Worm (Caenorhabditis elegans): ENCODE measurements around the gene flr-1.

The flr-1 gene

ce11 chrX:13448665-13449099 is 7.7 kb downstream of the flr-1 start (continued):
- TF ChIP-seq rbr-2 (tag; optimal IDR thresholded peaks at IDR 0.05) (peak; percentile 79), mxl-2 (GFP tag; conservative IDR thresholded peaks at IDR 0.05) (peak; percentile 43; the same call in 1 of the 2 replicates), mdl-1 (tag; optimal IDR thresholded peaks at IDR 0.05) (peak in 1 of 2 experiments; percentile 70), F10B5.3 (tag; optimal IDR thresholded peaks at IDR 0.05) (peak; percentile 54), spr-1 (tag; optimal IDR thresholded peaks at IDR 0.05) (peak; percentile 73), dve-1 (tag; optimal IDR thresholded peaks at IDR 0.05; ENCODE audit: insufficient read depth) (peak; percentile 68), sdz-12 (GFP tag; optimal IDR thresholded peaks at IDR 0.05) (peak; percentile 12), zfp-3 (GFP tag; conservative IDR thresholded peaks at IDR 0.05) (peak; percentile 73), daf-19 (GFP tag; conservative IDR thresholded peaks at IDR 0.05) (peak; percentile 93), nhr-77 (tag; optimal IDR thresholded peaks at IDR 0.05) (peak; percentile 58), zip-2 (tag; optimal IDR thresholded peaks at IDR 0.05) (peak; percentile 69), ceh-44 (GFP tag; IDR thresholded peaks at IDR 0.05) (peak; percentile 33; the same call in 1 of the 2 replicates), nhr-48 (tag; optimal IDR thresholded peaks at IDR 0.05) (peak; percentile 82), lir-3 (tag; optimal IDR thresholded peaks at IDR 0.05) (peak; percentile 78), php-3 (GFP tag; IDR thresholded peaks at IDR 0.05) (peak; percentile 71), F26F4.8 (GFP tag; conservative IDR thresholded peaks at IDR 0.05) (peak; percentile 75), daf-16 (GFP tag; optimal IDR thresholded peaks at IDR 0.05) (peak; percentile 73 to 81), daf-16 (tag; optimal IDR thresholded peaks at IDR 0.05) (peak; percentile 69), F44E2.7 (GFP tag; IDR thresholded peaks at IDR 0.05) (0 out of 2 replicates have a peak, but pooled peaks have one; percentile 68), D1046.2 (GFP tag; IDR thresholded peaks at IDR 0.05) (peak; percentile 79; the same call in 1 of the 2 replicates), lin-1 (GFP tag; IDR thresholded peaks at IDR 0.05) (peak; percentile 48; the same call in 1 of the 2 replicates), Y105C5A.15 (GFP tag; IDR thresholded peaks at IDR 0.05) (0 out of 2 replicates have a peak, but pooled peaks have one; percentile 71), ceh-32 (tag; optimal IDR thresholded peaks at IDR 0.05; ENCODE audit: poor library complexity) (peak; percentile 29), saeg-2 (GFP tag; IDR thresholded peaks at IDR 0.05) (peak; percentile 83), nhr-11 (tag; optimal IDR thresholded peaks at IDR 0.05) (peak; percentile 38), jun-1 (tag; optimal IDR thresholded peaks at IDR 0.05) (peak; percentile 14), nhr-42 (GFP tag; IDR thresholded peaks at IDR 0.05) (0 out of 2 replicates have a peak, but pooled peaks have one; percentile 62), dmd-8 (GFP tag; IDR thresholded peaks at IDR 0.05) (peak; percentile 90; the same call in 1 of the 2 replicates), lin-38 (GFP tag; IDR thresholded peaks at IDR 0.05) (peak; percentile 76), T20F7.1 (GFP tag; optimal IDR thresholded peaks at IDR 0.05) (peak; percentile 62), nhr-111 (GFP tag; optimal IDR thresholded peaks at IDR 0.05) (peak; percentile 57), gei-8 (GFP tag; optimal IDR thresholded peaks at IDR 0.05) (peak; percentile 63), zip-11 (GFP tag; IDR thresholded peaks at IDR 0.05) (0 out of 2 replicates have a peak, but pooled peaks have one; percentile 38), aha-1 (tag) (peak; percentile 75), F37D6.2 (tag; optimal IDR thresholded peaks at IDR 0.05) (peak; percentile 34), Y48G9A.11 (GFP tag; IDR thresholded peaks at IDR 0.05) (peak; percentile 82; the same call in 1 of the 2 replicates), snpc-1.2 (GFP tag; IDR thresholded peaks at IDR 0.05) (peak; percentile 82), ZK337.2 (GFP tag; IDR thresholded peaks at IDR 0.05) (peak; percentile 77; the same call in 1 of the 2 replicates), lin-13 (GFP tag; optimal IDR thresholded peaks at IDR 0.05) (peak; percentile 78), ztf-7 (tag; optimal IDR thresholded peaks at IDR 0.05) (peak; percentile 43), tra-1 (GFP tag; IDR thresholded peaks at IDR 0.05) (peak; percentile 90), madf-5 (GFP tag; IDR thresholded peaks at IDR 0.05) (peak in 1 of 2 experiments; percentile 88; a peak in 2 of 4 replicates), mep-1 (tag; optimal IDR thresholded peaks at IDR 0.05) (peak; percentile 84), Y5F2A.4 (GFP tag; optimal IDR thresholded peaks at IDR 0.05) (peak; percentile 64), lin-29 (GFP tag; IDR thresholded peaks at IDR 0.05) (0 out of 2 replicates have a peak, but pooled peaks have one; percentile 55), spr-3 (GFP tag; optimal IDR thresholded peaks at IDR 0.05) (peak; percentile 82), ceh-20 (GFP tag; IDR thresholded peaks at IDR 0.05) (peak; percentile 83; the same call in 1 of the 2 replicates), zfp-2 (tag; optimal IDR thresholded peaks at IDR 0.05) (peak; percentile 51), hmg-1.1 (GFP tag; IDR thresholded peaks at IDR 0.05) (peak; percentile 91)
